Fruit fly (Drosophila melanogaster) whole organism, embryonic: ENCODE results near the gene THADA.

ENCODE experiments used
- CG10147 ChIP-seq: fragments of 200-800 bp; sonication (Bioruptor generic); optimal IDR thresholded peaks from 2 replicates; lab custom pipeline; 2019; ENCODE audit warnings: missing biosample characterization, mild to moderate bottlenecking, missing genetic modification characterization, moderate library complexity
- CG10321 ChIP-seq: fragments of 200-800 bp; sonication (Bioruptor generic); IDR thresholded peaks from 2 replicates; pipeline ENCODE4 v1.3.6; 2022; ENCODE audit warnings: missing biosample characterization, missing genetic modification characterization
- CG10654 ChIP-seq: fragments of 200-800 bp; sonication (Bioruptor generic); optimal IDR thresholded peaks from 2 replicates; lab custom pipeline; 2016; ENCODE audit warnings: missing biosample characterization, missing genetic modification characterization
- CG11085 ChIP-seq: fragments of 200-800 bp; sonication (Bioruptor generic); IDR thresholded peaks from 2 replicates; pipeline ENCODE4 v1.3.6; 2022; ENCODE audit warnings: missing biosample characterization, missing genetic modification characterization
- CG11456 ChIP-seq: fragments of 200-800 bp; sonication (Bioruptor generic); IDR thresholded peaks from 3 replicates; pipeline ENCODE4 v1.3.6; 2022; ENCODE audit warnings: missing biosample characterization, missing genetic modification characterization
- CG11695 ChIP-seq: fragments of 200-800 bp; sonication (Bioruptor generic); IDR thresholded peaks from 3 replicates; pipeline ENCODE4 v1.3.6; 2022; ENCODE audit warnings: missing biosample characterization, missing genetic modification characterization
- CG14050 ChIP-seq: fragments of 200-800 bp; sonication (Bioruptor generic); IDR thresholded peaks from 3 replicates; pipeline ENCODE4 v1.3.6; 2022; ENCODE audit warnings: missing biosample characterization, missing genetic modification characterization
- CG14441 ChIP-seq: fragments of 200-800 bp; sonication (Bioruptor generic); IDR thresholded peaks from 2 replicates; pipeline ENCODE4 v1.3.6; 2022; ENCODE audit warnings: missing biosample characterization, missing genetic modification characterization
- CG14667 ChIP-seq: fragments of 200-800 bp; sonication (Bioruptor generic); IDR thresholded peaks from 2 replicates; pipeline ENCODE4 v1.3.6; 2022; ENCODE audit warnings: missing biosample characterization, missing genetic modification characterization
- CG15011 ChIP-seq: fragments of 200-800 bp; sonication (Bioruptor generic); optimal IDR thresholded peaks from 3 replicates; lab custom pipeline; 2018; ENCODE audit warnings: missing biosample characterization, mild to moderate bottlenecking, missing genetic modification characterization
- CG15073 ChIP-seq: fragments of 200-800 bp; sonication (Bioruptor generic); optimal IDR thresholded peaks from 2 replicates; lab custom pipeline; 2016; ENCODE audit warnings: missing biosample characterization, missing genetic modification characterization
- CG16863 ChIP-seq: fragments of 200-800 bp; sonication (Bioruptor generic); optimal IDR thresholded peaks from 3 replicates; lab custom pipeline; 2016; ENCODE audit warnings: missing biosample characterization, missing genetic modification characterization
- CG17361 ChIP-seq: fragments of 200-800 bp; sonication (Bioruptor generic); IDR thresholded peaks from 3 replicates; pipeline ENCODE4 v1.3.6; 2022; ENCODE audit warnings: missing biosample characterization, missing genetic modification characterization
- CG17612 ChIP-seq: fragments of 200-800 bp; sonication (Bioruptor generic); IDR thresholded peaks from 2 replicates; pipeline ENCODE4 v1.3.6; 2022; ENCODE audit warnings: missing biosample characterization, missing genetic modification characterization
- CG31224 ChIP-seq: fragments of 200-800 bp; sonication (Bioruptor generic); IDR thresholded peaks from 2 replicates; pipeline ENCODE4 v1.3.6; 2022; ENCODE audit warnings: missing biosample characterization, missing genetic modification characterization
- CG33557 ChIP-seq: fragments of 200-800 bp; sonication (Bioruptor generic); optimal IDR thresholded peaks from 2 replicates; lab custom pipeline; 2019; ENCODE audit warnings: missing biosample characterization, mild to moderate bottlenecking, missing genetic modification characterization, moderate library complexity
- CG4360 ChIP-seq: fragments of 200-800 bp; sonication (Bioruptor generic); IDR thresholded peaks from 2 replicates; pipeline ENCODE4 v1.3.6; 2022; ENCODE audit warnings: missing biosample characterization, missing genetic modification characterization
- CG7556 ChIP-seq: fragments of 200-800 bp; sonication (Bioruptor generic); optimal IDR thresholded peaks from 2 replicates; lab custom pipeline; 2017; ENCODE audit warnings: missing biosample characterization, mild to moderate bottlenecking, missing genetic modification characterization
- CG7745 ChIP-seq: fragments of 200-800 bp; sonication (Bioruptor generic); optimal IDR thresholded peaks from 2 replicates; lab custom pipeline; 2018; ENCODE audit warnings: missing biosample characterization, mild to moderate bottlenecking, missing genetic modification characterization, moderate library complexity
- CG8478 ChIP-seq: fragments of >200 bp; optimal IDR thresholded peaks from 2 replicates; lab custom pipeline; 2018
- CG9932 ChIP-seq: fragments of 200-800 bp; sonication (Bioruptor generic); IDR thresholded peaks from 2 replicates; pipeline ENCODE4 v1.3.6; 2022; ENCODE audit warnings: missing biosample characterization, missing genetic modification characterization
- CTCF ChIP-seq: fragments of 200-800 bp; sonication (Bioruptor generic); optimal IDR thresholded peaks from 2 replicates; lab custom pipeline; 2017; ENCODE audit warnings: missing biosample characterization, mild to moderate bottlenecking, missing genetic modification characterization, moderate library complexity
- D19B ChIP-seq: fragments of 200-800 bp; sonication (Bioruptor generic); optimal IDR thresholded peaks from 2 replicates; lab custom pipeline; 2017; ENCODE audit warnings: missing biosample characterization, mild to moderate bottlenecking, missing genetic modification characterization
- Dad ChIP-seq: fragments of 200-800 bp; sonication (Bioruptor generic); optimal IDR thresholded peaks from 3 replicates; lab custom pipeline; 2016; ENCODE audit warnings: missing biosample characterization, missing genetic modification characterization
- Dek ChIP-seq: fragments of 200-800 bp; sonication (Bioruptor generic); optimal IDR thresholded peaks from 3 replicates; lab custom pipeline; 2019; ENCODE audit warnings: missing biosample characterization, mild to moderate bottlenecking, missing genetic modification characterization, moderate library complexity
- Dip2 ChIP-seq: fragments of 200-800 bp; sonication (Bioruptor generic); IDR thresholded peaks from 2 replicates; pipeline ENCODE4 v1.3.6; 2022; ENCODE audit warnings: missing biosample characterization, missing genetic modification characterization
- ERR ChIP-seq: fragments of 200-800 bp; sonication (Bioruptor generic); optimal IDR thresholded peaks from 2 replicates; lab custom pipeline; 2016; ENCODE audit warnings: missing biosample characterization, missing genetic modification characterization
- HHEX ChIP-seq: fragments of 200-800 bp; sonication (Bioruptor generic); optimal IDR thresholded peaks from 3 replicates; lab custom pipeline; 2017; ENCODE audit warnings: missing biosample characterization, mild to moderate bottlenecking, missing genetic modification characterization, missing genetic modification reagents
- Lhr ChIP-seq: fragments of 200-800 bp; sonication (Bioruptor generic); optimal IDR thresholded peaks from 3 replicates; lab custom pipeline; 2017; ENCODE audit warnings: mild to moderate bottlenecking, missing biosample characterization, missing genetic modification reagents, missing genetic modification characterization
- MESR4 ChIP-seq: fragments of 200-800 bp; sonication (Bioruptor generic); optimal IDR thresholded peaks from 2 replicates; lab custom pipeline; 2018; ENCODE audit warnings: missing biosample characterization, mild to moderate bottlenecking, missing genetic modification characterization, moderate library complexity
- Mes4 ChIP-seq: fragments of 200-800 bp; sonication (Bioruptor generic); optimal IDR thresholded peaks from 2 replicates; lab custom pipeline; 2016; ENCODE audit warnings: missing biosample characterization, missing genetic modification characterization
- Mrtf ChIP-seq: fragments of 200-800 bp; sonication (Bioruptor generic); IDR thresholded peaks from 3 replicates; pipeline ENCODE4 v1.3.6; 2022; ENCODE audit warnings: missing biosample characterization, missing genetic modification characterization
- Neu2 ChIP-seq: fragments of 200-800 bp; sonication (Bioruptor generic); optimal IDR thresholded peaks from 3 replicates; lab custom pipeline; 2016; ENCODE audit warnings: missing biosample characterization, missing genetic modification characterization, borderline replicate concordance
- Ptx1 ChIP-seq: fragments of 200-800 bp; sonication (Bioruptor generic); IDR thresholded peaks from 2 replicates; pipeline ENCODE4 v1.3.6; 2022; ENCODE audit warnings: missing biosample characterization, missing genetic modification characterization
- Tbp ChIP-seq: fragments of >200 bp; optimal IDR thresholded peaks from 2 replicates; lab custom pipeline; 2018; ENCODE audit warnings: missing biosample characterization, missing genetic modification characterization
- YL-1 ChIP-seq: fragments of 200-800 bp; sonication (Bioruptor generic); optimal IDR thresholded peaks from 3 replicates; lab custom pipeline; 2017; ENCODE audit warnings: missing biosample characterization, mild to moderate bottlenecking, missing genetic modification characterization
- ato ChIP-seq: fragments of 200-800 bp; sonication (Bioruptor generic); IDR thresholded peaks from 2 replicates; pipeline ENCODE4 v1.3.6; 2022; ENCODE audit warnings: missing biosample characterization, missing genetic modification characterization; ENCODE audit not compliant: partially characterized antibody
- az2 ChIP-seq: fragments of 200-800 bp; sonication (Bioruptor generic); optimal IDR thresholded peaks from 3 replicates; lab custom pipeline; 2016; ENCODE audit warnings: missing biosample characterization, missing genetic modification characterization
- chif ChIP-seq, 2 experiments: fragments of 200-800 bp; sonication (Bioruptor generic); optimal IDR thresholded peaks; 3 replicates each; lab custom pipeline; 2016; ENCODE audit warnings: missing biosample characterization in 2 of 2, missing genetic modification characterization in 2 of 2
- chinmo ChIP-seq: fragments of 200-800 bp; sonication (Bioruptor generic); IDR thresholded peaks from 4 replicates; pipeline ENCODE4 v1.3.6; 2022; ENCODE audit warnings: missing biosample characterization, missing genetic modification characterization; ENCODE audit not compliant: partially characterized antibody
- croc ChIP-seq: fragments of 200-800 bp; sonication (Bioruptor generic); conservative IDR thresholded peaks from 3 replicates; pipeline ENCODE4 v1.3.6; 2022; ENCODE audit warnings: missing biosample characterization, missing genetic modification characterization
- disco-r ChIP-seq: fragments of 200-800 bp; sonication (Bioruptor generic); optimal IDR thresholded peaks from 2 replicates; lab custom pipeline; 2016; ENCODE audit warnings: missing biosample characterization, missing genetic modification characterization
- ewg ChIP-seq: fragments of 200-800 bp; sonication (Bioruptor generic); optimal IDR thresholded peaks from 3 replicates; lab custom pipeline; 2017; ENCODE audit warnings: mild to moderate bottlenecking, missing biosample characterization, missing genetic modification reagents, missing genetic modification characterization
- insv ChIP-seq, 2 experiments: fragments of 200-800 bp; sonication (Bioruptor generic); optimal IDR thresholded peaks; 3 replicates each; lab custom pipeline; 2016 to 2018; ENCODE audit warnings: missing biosample characterization in 2 of 2, missing genetic modification characterization in 2 of 2
- lilli ChIP-seq: fragments of 200-800 bp; sonication (Bioruptor generic); optimal IDR thresholded peaks from 3 replicates; lab custom pipeline; 2016; ENCODE audit warnings: missing biosample characterization, missing genetic modification characterization
- pan ChIP-seq, 4 experiments: fragments of >200 bp in 3 of 4; fragments of 200-800 bp in 1 of 4; sonication (Bioruptor generic) in 1 of 4; optimal IDR thresholded peaks in 3 of 4; IDR thresholded peaks in 1 of 4; 2 replicates each; pipeline versions ENCODE4 v1.3.6 to Lab custom; 2017 to 2022; ENCODE audit warnings: missing biosample characterization in 2 of 4, missing genetic modification characterization in 2 of 4, mixed read lengths in 1 of 4
- shn ChIP-seq: fragments of 200-800 bp; sonication (Bioruptor generic); optimal IDR thresholded peaks from 3 replicates; lab custom pipeline; 2016; ENCODE audit warnings: missing biosample characterization, missing genetic modification characterization
- unc-4 ChIP-seq: fragments of 200-800 bp; sonication (Bioruptor generic); IDR thresholded peaks from 2 replicates; pipeline ENCODE4 v1.3.6; 2022; ENCODE audit warnings: missing biosample characterization, missing genetic modification characterization; ENCODE audit not compliant: partially characterized antibody
- zen2 ChIP-seq: fragments of 200-800 bp; sonication (Bioruptor generic); IDR thresholded peaks from 3 replicates; pipeline ENCODE4 v1.3.6; 2022; ENCODE audit warnings: missing biosample characterization, missing genetic modification characterization; ENCODE audit not compliant: partially characterized antibody
- zf30C ChIP-seq: fragments of 200-800 bp; sonication (Bioruptor generic); optimal IDR thresholded peaks from 3 replicates; lab custom pipeline; 2018; ENCODE audit warnings: missing biosample characterization, mild to moderate bottlenecking, missing genetic modification characterization

The THADA gene

DNA sequence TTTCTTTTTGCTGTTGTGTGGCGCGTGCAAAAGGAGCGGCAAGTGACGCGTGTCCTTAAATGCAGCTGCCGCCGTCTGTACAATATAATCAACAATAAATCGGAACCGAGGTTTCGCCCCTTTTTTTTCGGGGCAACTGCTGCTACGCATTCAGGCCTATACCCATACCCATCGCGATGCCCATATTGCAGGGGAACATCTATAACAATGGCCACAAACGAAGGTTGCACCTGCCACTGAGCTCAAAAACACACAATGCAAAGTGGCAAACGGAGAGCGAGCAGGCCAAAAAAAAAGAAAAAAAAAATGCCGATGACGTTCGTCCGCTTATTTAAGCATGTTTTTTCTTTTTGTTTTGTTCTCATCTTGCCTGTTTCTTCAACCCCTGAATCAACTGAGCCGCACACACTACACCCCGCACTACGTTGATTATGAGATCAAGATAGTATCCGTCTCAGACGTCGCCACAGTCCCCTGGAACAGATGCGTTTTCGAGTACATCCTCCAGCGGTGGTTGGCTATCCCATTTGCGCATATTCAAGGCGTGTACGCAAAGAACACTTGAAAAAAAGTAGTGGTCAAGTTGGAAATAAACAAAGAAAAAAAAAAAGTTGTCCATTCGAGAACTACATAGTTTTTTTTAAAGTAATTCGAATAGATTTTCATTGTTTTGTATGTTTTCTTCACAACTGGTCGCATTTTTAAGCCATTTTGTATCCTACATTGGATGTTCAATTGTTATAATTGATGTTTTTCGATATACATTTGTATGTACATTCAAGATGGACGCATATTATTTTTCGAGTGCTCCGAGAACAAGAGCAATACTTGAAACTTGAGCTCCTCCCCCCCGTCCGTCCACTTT is 22.7 kb downstream of the THADA start (continued):
- TF ChIP-seq Mrtf = no peak
- no peak for TF ChIP-seq CG14667 (GFP tag; lab: Robert Waterston, UW)
- TF ChIP-seq az2 (GFP tag; lab: Kevin White, UChicago) = no peak
- no peak for TF ChIP-seq lilli
- TF ChIP-seq CG31224 (GFP tag; lab: Robert Waterston, UW) = no peak
- TF ChIP-seq CG15011 (GFP tag; lab: Kevin White, UChicago) = no peak
- TF ChIP-seq Mes4 (GFP tag; lab: Kevin White, UChicago) = no peak
- no peak for TF ChIP-seq ERR (GFP tag; lab: Kevin White, UChicago)
- TF ChIP-seq CG14050 (GFP tag; lab: Robert Waterston, UW) = no peak
- no peak for TF ChIP-seq croc (GFP tag; lab: Robert Waterston, UW)
- TF ChIP-seq Dad = no peak
- no peak for TF ChIP-seq chinmo (GFP tag; lab: Robert Waterston, UW)
- TF ChIP-seq MESR4 (GFP tag; lab: Kevin White, UChicago) = no peak
- TF ChIP-seq CG11085 (GFP tag; lab: Robert Waterston, UW) = no peak
- no peak for TF ChIP-seq Neu2
- TF ChIP-seq CG8478 (lab: Kevin White, UChicago) = no peak
- TF ChIP-seq CG7745 (tag; lab: Kevin White, UChicago) = no peak
- TF ChIP-seq CTCF (GFP tag; lab: Kevin White, UChicago) = no peak
- TF ChIP-seq CG4360 (GFP tag; lab: Robert Waterston, UW) = no peak
- no peak for TF ChIP-seq Lhr (GFP tag; lab: Kevin White, UChicago)
- no peak for TF ChIP-seq shn (GFP tag; lab: Kevin White, UChicago)
- peak in 1 of 2 experiments; percentile 35 for TF ChIP-seq chif (GFP tag; optimal IDR thresholded peaks at IDR 0.05; lab: Kevin White, UChicago)
- no peak for TF ChIP-seq unc-4 (GFP tag; lab: Robert Waterston, UW)
- TF ChIP-seq CG17612 (GFP tag; lab: Robert Waterston, UW) = no peak
- no peak for TF ChIP-seq Tbp (GFP tag; lab: Kevin White, UChicago)
- no peak for TF ChIP-seq CG11456 (GFP tag; lab: Robert Waterston, UW)
- TF ChIP-seq CG15073 (GFP tag; lab: Kevin White, UChicago) = no peak
- peak; percentile 24 for TF ChIP-seq CG7556 (GFP tag; lab: Kevin White, UChicago)
- no peak for TF ChIP-seq CG33557 (GFP tag; lab: Kevin White, UChicago)
- TF ChIP-seq CG16863 (GFP tag; lab: Kevin White, UChicago) = no peak
- no peak for TF ChIP-seq CG14441 (GFP tag; lab: Robert Waterston, UW)
- TF ChIP-seq CG17361 (GFP tag; lab: Robert Waterston, UW) = peak; percentile 54; the same call in 2 of the 3 replicates
- TF ChIP-seq D19B (GFP tag; lab: Kevin White, UChicago) = no peak
- TF ChIP-seq CG10321 (GFP tag; lab: Robert Waterston, UW) = no peak
- TF ChIP-seq HHEX (GFP tag; lab: Kevin White, UChicago) = no peak
- no peak for TF ChIP-seq zen2 (GFP tag; lab: Robert Waterston, UW)
- TF ChIP-seq Dek = no peak
- TF ChIP-seq insv (GFP tag; optimal IDR thresholded peaks at IDR 0.05; lab: Kevin White, UChicago) = no peak
- TF ChIP-seq pan (optimal IDR thresholded peaks at IDR 0.05; lab: Kevin White, UChicago) = no peak
- no peak for TF ChIP-seq pan (GFP tag; optimal IDR thresholded peaks at IDR 0.05 in 1 of 2, IDR thresholded peaks at IDR 0.05 in 1 of 2)
- no peak for TF ChIP-seq disco-r (GFP tag; lab: Kevin White, UChicago)
- TF ChIP-seq ewg = no peak
- TF ChIP-seq Ptx1 (GFP tag; lab: Robert Waterston, UW) = no peak
- no peak for TF ChIP-seq YL-1 (GFP tag; lab: Kevin White, UChicago)
- no peak for TF ChIP-seq CG10654 (GFP tag; lab: Kevin White, UChicago)
- no peak for TF ChIP-seq Dip2 (GFP tag; lab: Robert Waterston, UW)
- TF ChIP-seq CG9932 (GFP tag; lab: Robert Waterston, UW) = no peak
- TF ChIP-seq CG11695 = no peak
- peak; percentile 91 for TF ChIP-seq zf30C
- TF ChIP-seq CG10147 (GFP tag; lab: Kevin White, UChicago) = no peak
- TF ChIP-seq ato = no peak
